Fruit fly (Drosophila melanogaster): ENCODE measurements around the gene Cpr35B.

The Cpr35B gene

DNA sequence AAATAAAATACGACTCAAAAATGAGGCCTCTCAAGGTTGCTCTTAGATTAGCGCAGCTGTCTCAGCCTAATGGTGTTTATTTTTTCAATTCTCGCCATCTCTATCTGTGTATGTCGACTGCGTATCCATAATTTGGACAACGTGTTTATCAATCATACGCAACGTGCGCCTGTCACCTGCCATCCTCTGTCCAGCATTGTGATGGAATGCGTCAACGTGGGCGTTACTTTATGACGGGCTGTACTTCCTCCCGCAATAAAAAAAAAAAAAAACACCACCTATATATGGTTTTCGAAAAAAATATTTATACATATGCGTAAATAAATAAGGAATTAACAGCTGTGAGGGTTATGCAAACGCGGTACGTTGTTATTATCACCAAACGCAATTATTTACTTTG lies 25.7 kb downstream of the Cpr35B start:
- TF ChIP-seq h (optimal IDR thresholded peaks at IDR 0.05) = no peak
- TF ChIP-seq ttk (optimal IDR thresholded peaks at IDR 0.05) = no peak
- TF ChIP-seq Myc (optimal IDR thresholded peaks at IDR 0.05) = no peak
- TF ChIP-seq insv (optimal IDR thresholded peaks at IDR 0.05) = no peak
- no peak for TF ChIP-seq psq (optimal IDR thresholded peaks at IDR 0.05)
- no peak for TF ChIP-seq Sin3A (optimal IDR thresholded peaks at IDR 0.05)

DNA sequence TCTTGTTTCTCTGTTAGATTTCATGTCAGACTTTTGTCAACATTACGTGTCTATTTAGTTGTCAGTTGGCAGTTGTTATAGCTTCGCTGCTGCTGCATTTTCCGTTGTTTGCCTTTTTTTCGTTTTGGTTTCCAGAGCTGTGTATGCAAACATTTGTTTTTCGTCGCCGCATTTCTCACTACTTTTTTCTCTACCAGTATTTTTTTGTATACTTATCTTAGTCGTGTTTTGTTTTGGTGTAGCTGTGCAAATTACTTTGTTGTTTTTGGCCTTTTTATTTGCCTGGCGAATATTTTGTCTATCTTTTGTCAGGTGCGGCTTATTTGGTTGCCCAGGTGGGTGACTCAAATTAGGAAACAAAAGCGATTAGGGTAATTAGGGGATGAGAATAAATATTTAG lies 26.4 kb downstream of the Cpr35B start:
- no peak for TF ChIP-seq insv (optimal IDR thresholded peaks at IDR 0.05)
- no peak for TF ChIP-seq Sin3A (optimal IDR thresholded peaks at IDR 0.05)

DNA sequence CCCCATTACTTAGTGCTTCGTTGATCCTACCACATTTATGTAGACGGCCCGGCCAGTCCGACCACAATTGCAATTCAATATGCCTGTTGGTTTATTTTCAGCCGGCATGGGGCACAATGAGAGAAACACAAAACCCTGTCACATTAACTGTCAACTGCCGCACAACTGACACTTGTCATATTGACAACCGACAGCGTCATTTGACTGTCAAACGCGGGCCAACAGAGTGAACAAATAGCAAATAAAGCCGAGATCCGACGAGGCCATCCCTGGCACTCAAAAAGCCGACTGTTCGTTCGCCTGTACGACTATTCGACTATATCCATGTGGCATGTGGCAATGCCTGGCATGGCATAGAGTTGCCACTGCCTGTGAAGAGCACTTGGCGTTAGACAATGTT lies 27.0 kb downstream of the Cpr35B start:
- TF ChIP-seq Myc (optimal IDR thresholded peaks at IDR 0.05) (no peak), ttk (optimal IDR thresholded peaks at IDR 0.05) (no peak), h (optimal IDR thresholded peaks at IDR 0.05) (no peak), psq (optimal IDR thresholded peaks at IDR 0.05) (no peak), insv (optimal IDR thresholded peaks at IDR 0.05) (no peak)

DNA sequence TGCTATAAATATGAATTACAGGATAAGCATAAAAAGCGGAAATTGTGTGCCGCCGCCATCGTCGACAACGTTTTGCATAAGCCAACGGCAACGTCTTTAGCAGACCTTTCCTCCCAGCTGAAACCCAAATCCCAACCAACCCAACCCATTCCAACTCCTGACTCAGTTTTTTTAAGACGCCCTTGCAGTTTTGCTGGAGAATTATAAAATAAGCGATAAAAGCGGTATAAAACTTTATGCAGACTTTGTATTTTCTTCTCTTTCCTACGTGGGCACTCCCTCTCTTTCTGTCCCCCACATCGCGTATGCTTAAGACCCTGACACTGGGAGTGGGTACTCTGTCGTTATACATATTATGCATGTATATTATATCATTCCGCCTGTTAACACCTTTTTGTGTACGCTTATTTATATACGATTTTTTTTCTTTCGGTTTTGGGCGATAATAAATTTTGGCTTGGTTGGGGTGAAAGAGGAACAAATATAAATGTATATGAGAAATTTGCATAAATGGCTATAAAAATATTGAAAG lies 27.9 kb downstream of the Cpr35B start:
- no peak for TF ChIP-seq h (optimal IDR thresholded peaks at IDR 0.05)
- no peak for TF ChIP-seq Sin3A (optimal IDR thresholded peaks at IDR 0.05)
- no peak for TF ChIP-seq Myc (optimal IDR thresholded peaks at IDR 0.05)
- TF ChIP-seq psq (optimal IDR thresholded peaks at IDR 0.05) = no peak
- no peak for TF ChIP-seq insv (optimal IDR thresholded peaks at IDR 0.05)
- no peak for TF ChIP-seq ttk (optimal IDR thresholded peaks at IDR 0.05)

DNA sequence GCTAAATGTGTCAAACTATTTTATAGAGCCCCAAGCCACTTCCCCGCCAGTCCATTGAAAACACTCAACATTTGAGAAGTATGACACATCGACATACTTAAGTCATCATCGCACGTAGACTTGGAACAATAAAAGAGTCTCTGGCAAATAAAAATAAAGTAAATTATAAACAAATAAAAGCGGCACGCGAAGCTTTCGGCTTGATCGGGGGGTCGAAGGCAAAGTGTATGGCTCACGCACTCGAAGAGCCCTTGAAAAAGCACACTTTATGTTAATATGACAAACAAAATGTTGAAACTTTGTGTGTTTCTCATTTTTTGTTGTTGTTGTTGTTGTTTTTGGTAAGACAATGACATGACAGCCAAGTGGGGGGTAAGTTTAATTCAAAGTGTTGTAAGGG lies 28.7 kb downstream of the Cpr35B start:
- TF ChIP-seq psq (optimal IDR thresholded peaks at IDR 0.05) (no peak), ttk (optimal IDR thresholded peaks at IDR 0.05) (no peak)

DNA sequence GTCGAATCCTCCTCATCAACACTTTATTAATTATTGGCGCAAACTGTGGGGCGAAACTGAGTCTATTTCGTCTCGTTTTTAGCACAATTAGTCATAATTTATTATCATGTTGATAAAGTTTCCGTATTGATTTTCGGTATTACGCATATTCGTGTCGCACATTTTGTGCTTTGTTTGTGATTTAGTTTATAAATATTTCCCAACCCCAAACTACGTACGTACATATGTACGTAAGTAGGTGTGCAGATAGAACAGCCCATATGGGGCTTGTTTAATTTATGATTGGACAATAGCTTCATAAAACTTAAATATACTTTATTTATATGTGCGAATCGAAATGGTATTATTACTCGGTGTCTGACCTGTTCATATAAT lies 29.9 kb downstream of the Cpr35B start:
- no peak for TF ChIP-seq psq (optimal IDR thresholded peaks at IDR 0.05)

DNA sequence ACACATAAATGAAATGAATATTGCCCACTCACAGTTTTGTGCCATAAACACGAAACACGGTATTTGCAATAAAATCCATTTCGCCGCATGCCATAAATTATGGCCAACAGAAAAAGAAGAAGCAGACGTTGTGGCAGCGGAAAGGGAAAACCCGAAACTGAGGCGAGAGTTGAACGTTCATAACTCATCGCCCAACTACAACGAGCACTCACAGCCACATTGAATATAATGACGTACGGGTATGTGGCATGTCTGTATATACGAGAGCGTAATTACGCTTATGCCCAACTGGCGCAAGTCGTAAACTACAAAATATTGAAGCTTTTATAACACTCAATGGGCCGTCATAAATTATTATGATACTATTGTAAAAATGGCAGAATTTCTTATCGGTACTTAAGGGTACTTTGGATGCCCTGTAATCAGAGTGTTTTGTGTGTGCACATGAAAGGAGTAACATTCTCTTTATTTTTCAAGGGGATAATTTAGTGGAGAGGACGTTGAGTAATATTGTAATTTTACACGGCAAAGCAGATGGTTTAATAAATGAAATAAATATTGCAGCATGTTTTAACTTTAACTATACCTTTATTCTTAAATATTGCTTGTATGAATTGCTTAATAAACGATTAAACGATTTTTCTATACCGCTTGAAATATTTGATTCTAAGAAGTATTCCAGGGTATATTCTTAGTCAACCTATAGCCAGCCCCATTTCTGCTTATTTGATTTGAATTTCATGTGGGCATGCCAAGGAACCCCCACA lies 30.5 kb downstream of the Cpr35B start:
- TF ChIP-seq Myc (optimal IDR thresholded peaks at IDR 0.05) (no peak), Sin3A (optimal IDR thresholded peaks at IDR 0.05) (no peak), psq (optimal IDR thresholded peaks at IDR 0.05) (no peak), insv (optimal IDR thresholded peaks at IDR 0.05) (no peak)

DNA sequence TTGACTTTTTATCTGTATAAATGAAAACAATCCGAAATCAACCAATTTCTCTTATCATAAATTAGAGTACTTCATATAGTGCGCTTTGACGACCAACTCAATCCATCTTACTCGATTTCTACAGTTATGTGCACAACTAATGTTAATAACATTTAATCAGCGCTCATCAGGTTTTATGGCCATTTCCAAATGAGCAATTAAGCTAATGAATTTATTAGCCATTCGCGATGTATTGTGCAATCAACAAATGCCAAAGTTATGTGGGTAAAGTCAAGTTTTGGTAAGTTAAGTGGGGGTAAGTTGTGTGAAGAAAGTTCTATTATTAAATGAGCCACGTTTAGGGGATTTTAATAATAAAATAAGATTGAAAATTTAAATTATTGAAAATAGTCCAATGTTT lies 31.5 kb downstream of the Cpr35B start:
- TF ChIP-seq insv (optimal IDR thresholded peaks at IDR 0.05) (no peak), h (optimal IDR thresholded peaks at IDR 0.05) (no peak), psq (optimal IDR thresholded peaks at IDR 0.05) (no peak), Sin3A (optimal IDR thresholded peaks at IDR 0.05) (no peak), ttk (optimal IDR thresholded peaks at IDR 0.05) (no peak), Myc (optimal IDR thresholded peaks at IDR 0.05) (no peak)

DNA sequence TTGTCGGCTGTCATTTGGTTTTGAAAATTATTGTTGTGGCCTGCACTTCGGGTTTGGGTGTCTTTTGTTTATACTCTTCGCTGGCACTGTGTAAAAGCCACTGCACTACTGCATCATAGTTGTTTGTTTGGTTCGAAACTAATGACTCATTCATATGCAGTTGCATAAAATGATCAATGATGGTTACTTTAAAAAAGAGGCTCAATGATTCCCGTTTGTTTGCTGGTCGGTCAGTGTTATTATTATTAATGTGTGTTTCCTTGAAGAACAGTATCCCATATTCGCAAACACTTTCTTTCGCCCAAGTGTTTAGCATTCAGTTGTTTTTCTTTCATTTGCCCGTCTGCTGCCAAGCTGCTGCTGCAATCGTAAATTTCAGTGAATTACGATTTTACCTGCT lies 36.5 kb downstream of the Cpr35B start:
- TF ChIP-seq Myc (optimal IDR thresholded peaks at IDR 0.05) (no peak), h (optimal IDR thresholded peaks at IDR 0.05) (no peak), insv (optimal IDR thresholded peaks at IDR 0.05) (no peak), psq (optimal IDR thresholded peaks at IDR 0.05) (no peak), ttk (optimal IDR thresholded peaks at IDR 0.05) (no peak), Sin3A (optimal IDR thresholded peaks at IDR 0.05) (no peak)

DNA sequence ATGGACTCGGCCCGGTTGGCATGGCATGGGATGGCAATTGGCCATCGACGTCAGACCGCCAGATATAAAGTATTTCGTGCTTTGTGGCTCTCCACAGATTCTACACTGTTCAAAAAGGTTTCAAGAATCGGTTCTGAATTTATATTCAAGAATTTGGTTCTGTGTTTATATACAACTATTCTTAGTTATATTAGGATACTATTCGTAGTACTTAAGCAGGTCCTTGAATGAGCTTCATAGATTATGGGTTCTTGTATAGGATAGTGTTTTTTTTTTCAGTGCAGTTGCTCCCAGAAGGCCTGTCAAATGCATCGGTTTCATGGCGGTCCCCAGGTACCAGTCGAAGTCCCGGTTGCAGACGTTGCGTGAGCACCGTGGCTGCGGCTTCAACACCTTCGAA lies 38.5 kb downstream of the Cpr35B start:
- no peak for TF ChIP-seq ttk (optimal IDR thresholded peaks at IDR 0.05)
- TF ChIP-seq h (optimal IDR thresholded peaks at IDR 0.05) = no peak
- no peak for TF ChIP-seq insv (optimal IDR thresholded peaks at IDR 0.05)
- no peak for TF ChIP-seq Myc (optimal IDR thresholded peaks at IDR 0.05)
- no peak for TF ChIP-seq Sin3A (optimal IDR thresholded peaks at IDR 0.05)
- no peak for TF ChIP-seq psq (optimal IDR thresholded peaks at IDR 0.05)

DNA sequence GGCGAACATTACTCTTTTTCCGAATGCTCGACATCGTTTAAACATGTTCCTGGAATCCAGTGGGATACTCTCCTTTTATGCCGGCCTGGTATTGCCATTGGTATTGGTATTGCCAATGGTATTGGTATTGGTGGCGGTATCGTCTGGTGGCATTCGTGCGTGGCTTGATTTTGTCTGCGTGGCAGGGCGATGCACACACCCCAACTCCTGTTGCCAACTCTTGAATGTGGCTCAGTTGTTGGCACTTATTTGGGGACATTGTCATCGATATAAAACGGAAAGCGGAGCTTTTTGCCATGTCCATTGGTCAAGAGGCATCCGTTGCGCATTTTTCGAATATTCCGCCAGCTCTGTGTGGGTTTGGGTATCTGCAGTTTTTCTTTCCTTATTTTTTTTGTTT lies 43.1 kb downstream of the Cpr35B start:
- TF ChIP-seq psq (optimal IDR thresholded peaks at IDR 0.05) (no peak), Sin3A (optimal IDR thresholded peaks at IDR 0.05) (no peak), Myc (optimal IDR thresholded peaks at IDR 0.05) (no peak), ttk (optimal IDR thresholded peaks at IDR 0.05) (no peak), insv (optimal IDR thresholded peaks at IDR 0.05) (no peak), h (optimal IDR thresholded peaks at IDR 0.05) (no peak)

DNA sequence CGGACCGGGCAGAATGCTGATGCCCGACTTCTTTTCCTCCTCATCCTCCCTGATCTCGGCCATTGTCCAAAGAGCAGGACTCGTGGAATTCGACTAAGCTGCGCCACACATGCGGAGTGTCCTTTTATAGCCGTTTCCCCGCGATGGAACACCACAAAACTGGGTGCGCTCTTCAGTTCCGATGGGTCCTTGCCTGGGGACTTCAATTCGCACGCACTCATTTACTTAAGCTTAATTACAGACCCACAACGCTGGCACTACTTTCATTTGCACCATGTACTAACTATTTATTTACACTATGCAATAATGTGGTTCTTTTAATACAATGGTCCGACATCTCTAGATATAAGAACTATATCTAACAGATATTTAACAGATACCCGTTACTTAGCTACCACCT lies 43.9 kb downstream of the Cpr35B start, which contains the start of gene ppk:
ppk (minus strand) TSS at position 101 of the 400 bp plus-strand sequence.
- TF ChIP-seq Sin3A (optimal IDR thresholded peaks at IDR 0.05) = no peak
- no peak for TF ChIP-seq ttk (optimal IDR thresholded peaks at IDR 0.05)
- no peak for TF ChIP-seq Myc (optimal IDR thresholded peaks at IDR 0.05)
- no peak for TF ChIP-seq psq (optimal IDR thresholded peaks at IDR 0.05)

DNA sequence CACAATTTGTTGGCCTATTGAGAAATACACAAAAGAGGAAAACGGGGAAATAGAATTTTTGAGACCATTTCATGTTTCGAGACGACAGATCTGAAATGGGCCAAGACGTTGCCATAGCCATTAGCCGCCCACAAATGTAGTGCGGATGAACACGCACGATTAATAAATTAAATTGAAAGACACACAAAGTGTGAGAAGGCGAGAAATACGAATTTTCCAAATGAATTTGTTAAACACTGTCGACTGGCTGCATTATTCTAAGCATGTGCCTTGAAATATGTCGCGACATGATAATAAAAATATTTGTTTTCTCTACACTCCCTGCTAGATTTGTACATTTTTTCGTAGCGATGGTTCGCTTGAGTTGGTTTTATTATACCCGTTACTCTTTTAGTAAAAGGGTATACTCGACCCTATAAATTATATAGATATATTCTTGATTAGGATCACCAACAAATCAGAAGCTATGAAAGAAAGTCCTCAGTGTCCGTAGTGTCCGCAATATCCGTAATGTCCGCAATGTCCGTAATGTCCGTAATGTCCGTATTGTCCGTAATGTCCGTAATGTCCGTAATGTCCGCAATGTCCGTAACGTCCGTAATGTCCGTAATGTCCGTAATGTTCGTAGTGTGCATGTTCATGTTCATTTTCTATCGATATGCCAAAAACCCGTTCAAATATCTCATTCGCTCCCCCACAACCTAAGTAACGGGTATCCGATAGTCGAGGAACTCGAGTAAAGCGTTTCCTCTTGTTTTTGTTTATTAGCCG lies 48.3 kb downstream of the Cpr35B start:
- no peak for TF ChIP-seq insv (optimal IDR thresholded peaks at IDR 0.05)
- no peak for TF ChIP-seq ttk (optimal IDR thresholded peaks at IDR 0.05)
- no peak for TF ChIP-seq h (optimal IDR thresholded peaks at IDR 0.05)
- no peak for TF ChIP-seq Myc (optimal IDR thresholded peaks at IDR 0.05)
- TF ChIP-seq Sin3A (optimal IDR thresholded peaks at IDR 0.05) = no peak
- no peak for TF ChIP-seq psq (optimal IDR thresholded peaks at IDR 0.05)
